Fruit fly (Drosophila melanogaster): ENCODE results near the gene MED21.

The MED21 gene

dm6 chr3L:25115899-25116298 is at the start of gene MED21:
Gene MED21, minus strand, starts transcription at chr3L:25115946.
- TF ChIP-seq CG5204 (GFP tag; optimal IDR thresholded peaks at IDR 0.05): peak; percentile 7
- no peak for TF ChIP-seq CG12768 (GFP tag; optimal IDR thresholded peaks at IDR 0.05)
- peak; percentile 6 for TF ChIP-seq CG1620 (GFP tag; optimal IDR thresholded peaks at IDR 0.05)
- TF ChIP-seq toe (GFP tag; optimal IDR thresholded peaks at IDR 0.05): peak; percentile 21
- TF ChIP-seq bab1 (GFP tag; optimal IDR thresholded peaks at IDR 0.05): no peak
- TF ChIP-seq Mnt (GFP tag; optimal IDR thresholded peaks at IDR 0.05): no peak

dm6 chr3L:25150231-25150630 is 34.5 kb upstream of the MED21 start:
- TF ChIP-seq Clk (GFP tag; optimal IDR thresholded peaks at IDR 0.05): no peak
- TF ChIP-seq cic (GFP tag; optimal IDR thresholded peaks at IDR 0.05): no peak
- TF ChIP-seq ovo (GFP tag; optimal IDR thresholded peaks at IDR 0.05): no peak
- no peak for TF ChIP-seq CG11617 (GFP tag; optimal IDR thresholded peaks at IDR 0.05)
- TF ChIP-seq CG5204 (GFP tag; optimal IDR thresholded peaks at IDR 0.05): no peak
- TF ChIP-seq CG12768 (GFP tag; optimal IDR thresholded peaks at IDR 0.05): no peak
- no peak for TF ChIP-seq kay (GFP tag; ENCODE audit: borderline replicate concordance)
- TF ChIP-seq pad (GFP tag; optimal IDR thresholded peaks at IDR 0.05): no peak
- TF ChIP-seq CG1620 (GFP tag; optimal IDR thresholded peaks at IDR 0.05): no peak
- no peak for TF ChIP-seq CG14711 (tag; optimal IDR thresholded peaks at IDR 0.05)

- peak; percentile 11 for TF ChIP-seq CG5204 (GFP tag; optimal IDR thresholded peaks at IDR 0.05)
- TF ChIP-seq CG7045 (GFP tag; optimal IDR thresholded peaks at IDR 0.05): no peak
Observed at dm6 chr3L:25121183-25121860, 5.6 kb upstream of the MED21 start.

- no peak for TF ChIP-seq kay (GFP tag; ENCODE audit: borderline replicate concordance)
- TF ChIP-seq toe (GFP tag; optimal IDR thresholded peaks at IDR 0.05): peak; percentile 36
Observed at dm6 chr3L:25120499-25121101, 4.9 kb upstream of the MED21 start, which contains the start of gene UQCR-11. Gene UQCR-11, plus strand, starts transcription at chr3L:25120709.

- TF ChIP-seq bab1 (GFP tag; optimal IDR thresholded peaks at IDR 0.05) (no peak), pad (GFP tag; optimal IDR thresholded peaks at IDR 0.05) (no peak), CG11617 (GFP tag; optimal IDR thresholded peaks at IDR 0.05) (no peak), Mnt (GFP tag; optimal IDR thresholded peaks at IDR 0.05) (no peak), CG14711 (tag; optimal IDR thresholded peaks at IDR 0.05) (no peak), CG5204 (GFP tag; optimal IDR thresholded peaks at IDR 0.05) (no peak), Clk (GFP tag; optimal IDR thresholded peaks at IDR 0.05) (no peak), CG1620 (GFP tag; optimal IDR thresholded peaks at IDR 0.05) (no peak), CG33017 (tag; optimal IDR thresholded peaks at IDR 0.05) (no peak), cic (GFP tag; optimal IDR thresholded peaks at IDR 0.05) (no peak), cnc (optimal IDR thresholded peaks at IDR 0.05) (no peak), CG12768 (GFP tag; optimal IDR thresholded peaks at IDR 0.05) (no peak), toe (GFP tag; optimal IDR thresholded peaks at IDR 0.05) (no peak), CG7101 (tag; optimal IDR thresholded peaks at IDR 0.05) (no peak), Crg-1 (GFP tag; optimal IDR thresholded peaks at IDR 0.05) (no peak)
Observed at dm6 chr3L:25108721-25109120, 7.0 kb downstream of the MED21 start.

- TF ChIP-seq CG11617 (GFP tag; optimal IDR thresholded peaks at IDR 0.05) (no peak), tj (GFP tag; optimal IDR thresholded peaks at IDR 0.05) (no peak), CG14711 (tag; optimal IDR thresholded peaks at IDR 0.05) (no peak), Clk (GFP tag; optimal IDR thresholded peaks at IDR 0.05) (no peak), Mnt (GFP tag; optimal IDR thresholded peaks at IDR 0.05) (no peak), CG33017 (tag; optimal IDR thresholded peaks at IDR 0.05) (no peak), Hr96 (GFP tag; optimal IDR thresholded peaks at IDR 0.05) (no peak)
Observed at dm6 chr3L:25107768-25108167, 8.0 kb downstream of the MED21 start.

dm6 chr3L:25107294-25107693 is 8.5 kb downstream of the MED21 start, which contains the start of gene Set1:
Gene Set1, plus strand, starts transcription at chr3L:25107594.
- TF ChIP-seq tj (GFP tag; optimal IDR thresholded peaks at IDR 0.05): no peak
- TF ChIP-seq CG7101 (tag; optimal IDR thresholded peaks at IDR 0.05): no peak
- TF ChIP-seq pad (GFP tag; optimal IDR thresholded peaks at IDR 0.05): no peak
- no peak for TF ChIP-seq cnc (optimal IDR thresholded peaks at IDR 0.05)
- TF ChIP-seq cic (GFP tag; optimal IDR thresholded peaks at IDR 0.05): no peak
- TF ChIP-seq CG14711 (tag; optimal IDR thresholded peaks at IDR 0.05): no peak
- TF ChIP-seq Clk (GFP tag; optimal IDR thresholded peaks at IDR 0.05): no peak
- TF ChIP-seq Hr96 (GFP tag; optimal IDR thresholded peaks at IDR 0.05): no peak
- no peak for TF ChIP-seq Mnt (GFP tag; optimal IDR thresholded peaks at IDR 0.05)
- TF ChIP-seq CG33017 (tag; optimal IDR thresholded peaks at IDR 0.05): no peak
- no peak for TF ChIP-seq CG12768 (GFP tag; optimal IDR thresholded peaks at IDR 0.05)
- TF ChIP-seq toe (GFP tag; optimal IDR thresholded peaks at IDR 0.05): no peak
- no peak for TF ChIP-seq bab1 (GFP tag; optimal IDR thresholded peaks at IDR 0.05)
- no peak for TF ChIP-seq CG11617 (GFP tag; optimal IDR thresholded peaks at IDR 0.05)
- no peak for TF ChIP-seq CG7045 (GFP tag; optimal IDR thresholded peaks at IDR 0.05)
- TF ChIP-seq CG5204 (GFP tag; optimal IDR thresholded peaks at IDR 0.05): no peak
